Worm (Caenorhabditis elegans) whole organism, L1 larva: ENCODE results near the gene F55G1.1.
A peak's percentile ranks its signal among the peaks of the same experiment; 100 is the strongest.

Experiments
- C16A3.4 ChIP-seq: fragments of 150-350 bp; optimal IDR thresholded peaks from 2 replicates; lab custom pipeline; 2014; ENCODE audit warnings: missing biosample characterization, missing genetic modification characterization
- C34B4.2 ChIP-seq: sonication (generic microtip); optimal IDR thresholded peaks from 2 replicates; lab custom pipeline; 2017; ENCODE audit warnings: mild to moderate bottlenecking, missing genetic modification characterization, missing compliant biosample characterization
- Y116A8C.19 ChIP-seq: sonication (generic microtip); optimal IDR thresholded peaks from 2 replicates; lab custom pipeline; 2016; ENCODE audit warnings: missing compliant biosample characterization, missing genetic modification characterization, borderline replicate concordance
- aha-1 ChIP-seq: fragments of 150-350 bp; optimal IDR thresholded peaks from 2 replicates; lab custom pipeline; 2014; ENCODE audit warnings: missing biosample characterization, missing genetic modification characterization
- alr-1 ChIP-seq: fragments of 200-800 bp; sonication (Bioruptor generic); optimal IDR thresholded peaks from 2 replicates; lab custom pipeline; 2018; ENCODE audit warnings: borderline replicate concordance, mild to moderate bottlenecking, missing genetic modification characterization, missing compliant biosample characterization
- ama-1 ChIP-seq: fragments of 150-350 bp; optimal IDR thresholded peaks from 2 replicates; lab custom pipeline; 2014
- ceh-8 ChIP-seq: fragments of 200-800 bp; sonication (Bioruptor generic); optimal IDR thresholded peaks from 2 replicates; lab custom pipeline; 2018; ENCODE audit warnings: mild to moderate bottlenecking, missing genetic modification characterization, moderate library complexity, missing compliant biosample characterization
- ceh-82 ChIP-seq, 3 experiments: fragments of 150-350 bp in 1 of 3; sonication (generic microtip) in 2 of 3; optimal IDR thresholded peaks; 2 replicates each; lab custom pipeline; 2014 to 2017; ENCODE audit warnings: missing biosample characterization in 3 of 3, missing genetic modification characterization in 3 of 3
- ceh-90 ChIP-seq: sonication (generic microtip); optimal IDR thresholded peaks from 2 replicates; lab custom pipeline; 2016; ENCODE audit warnings: missing genetic modification characterization, missing compliant biosample characterization
- ces-1 ChIP-seq: fragments of 150-350 bp; optimal IDR thresholded peaks from 2 replicates; lab custom pipeline; 2014; ENCODE audit warnings: missing biosample characterization, missing genetic modification reagents, missing genetic modification characterization
- dpl-1 ChIP-seq, 3 experiments: fragments of 150-350 bp in 2 of 3; sonication (generic microtip) in 1 of 3; optimal IDR thresholded peaks; 2 replicates each; lab custom pipeline; 2014 to 2017; ENCODE audit warnings: missing biosample characterization in 3 of 3, missing genetic modification characterization in 3 of 3, missing genetic modification reagents in 3 of 3
- dsc-1 ChIP-seq: sonication (generic microtip); optimal IDR thresholded peaks from 2 replicates; lab custom pipeline; 2016; ENCODE audit warnings: mild to moderate bottlenecking, missing genetic modification characterization, missing compliant biosample characterization
- egl-27 ChIP-seq, 2 experiments: fragments of 150-350 bp in 1 of 2; sonication (generic microtip); optimal IDR thresholded peaks; 3 replicates each; lab custom pipeline; 2017 to 2018; ENCODE audit warnings: missing biosample characterization in 2 of 2, missing genetic modification characterization in 2 of 2, missing genetic modification reagents in 2 of 2
- elt-2 ChIP-seq: sonication (generic microtip); optimal IDR thresholded peaks from 2 replicates; lab custom pipeline; 2016; ENCODE audit warnings: missing genetic modification characterization, mild to moderate bottlenecking, inconsistent platforms, missing compliant biosample characterization, missing genetic modification reagents
- elt-3 ChIP-seq, 6 experiments: fragments of 150-350 bp in 1 of 6; sonication (generic microtip); optimal IDR thresholded peaks; 2 replicates each; lab custom pipeline; 2017 to 2018; ENCODE audit warnings: missing biosample characterization in 6 of 6, missing genetic modification characterization in 6 of 6, inconsistent platforms in 1 of 6
- ets-5 ChIP-seq: fragments of 200-800 bp; sonication (Bioruptor generic); IDR thresholded peaks from 2 replicates; pipeline ENCODE4 v1.3.6; 2022; ENCODE audit warnings: missing genetic modification characterization, missing compliant biosample characterization
- fkh-10 ChIP-seq: sonication (generic microtip); optimal IDR thresholded peaks from 2 replicates; lab custom pipeline; 2017; ENCODE audit warnings: missing biosample characterization, missing genetic modification reagents, missing genetic modification characterization
- fkh-4 ChIP-seq: sonication (generic microtip); optimal IDR thresholded peaks from 2 replicates; lab custom pipeline; 2016; ENCODE audit warnings: missing compliant biosample characterization, missing genetic modification characterization, borderline replicate concordance
- fkh-8 ChIP-seq: sonication (generic microtip); optimal IDR thresholded peaks from 2 replicates; lab custom pipeline; 2016; ENCODE audit warnings: mild to moderate bottlenecking, missing genetic modification characterization, missing compliant biosample characterization
- fos-1 ChIP-seq: fragments of 150-350 bp; optimal IDR thresholded peaks from 2 replicates; lab custom pipeline; 2014; ENCODE audit warnings: missing biosample characterization, missing genetic modification characterization
- grh-1 ChIP-seq: fragments of 200-800 bp; sonication (Bioruptor generic); IDR thresholded peaks from 2 replicates; pipeline ENCODE4 v1.3.6; 2022; ENCODE audit warnings: missing genetic modification reagents, missing genetic modification characterization, missing compliant biosample characterization
- hlh-17 ChIP-seq: fragments of 200-800 bp; sonication (Bioruptor generic); optimal IDR thresholded peaks from 2 replicates; lab custom pipeline; 2018; ENCODE audit warnings: missing genetic modification characterization, mild to moderate bottlenecking, missing compliant biosample characterization, moderate library complexity, borderline replicate concordance
- lin-13 ChIP-seq: fragments of 150-350 bp; optimal IDR thresholded peaks from 2 replicates; lab custom pipeline; 2014; ENCODE audit warnings: missing biosample characterization, missing genetic modification reagents, missing genetic modification characterization
- lin-14 ChIP-seq: fragments of 200-800 bp; sonication (Bioruptor generic); optimal IDR thresholded peaks from 2 replicates; lab custom pipeline; 2018; ENCODE audit warnings: mild to moderate bottlenecking, missing genetic modification characterization, moderate library complexity, missing compliant biosample characterization
- lin-35 ChIP-seq, 2 experiments: fragments of 150-350 bp; optimal IDR thresholded peaks; 2 replicates each; lab custom pipeline; 2014; ENCODE audit warnings: missing biosample characterization in 2 of 2, missing genetic modification characterization in 2 of 2, missing genetic modification reagents in 2 of 2
- lin-39 ChIP-seq: fragments of 150-350 bp; optimal IDR thresholded peaks from 2 replicates; lab custom pipeline; 2014; ENCODE audit warnings: missing biosample characterization, missing genetic modification reagents, missing genetic modification characterization
- lsy-2 ChIP-seq, 2 experiments: fragments of 150-350 bp; optimal IDR thresholded peaks; 2 replicates each; lab custom pipeline; 2014; ENCODE audit warnings: missing biosample characterization in 2 of 2, missing genetic modification characterization in 2 of 2
- mdl-1 ChIP-seq, 2 experiments: fragments of 150-350 bp; optimal IDR thresholded peaks; 2 replicates each; lab custom pipeline; 2014 to 2017; ENCODE audit warnings: missing biosample characterization in 2 of 2, missing genetic modification characterization in 2 of 2, inconsistent platforms in 1 of 2
- mef-2 ChIP-seq: fragments of 150-350 bp; optimal IDR thresholded peaks from 2 replicates; lab custom pipeline; 2014; ENCODE audit warnings: missing biosample characterization, missing genetic modification characterization
- nhr-12 ChIP-seq: sonication (generic microtip); optimal IDR thresholded peaks from 2 replicates; lab custom pipeline; 2017; ENCODE audit warnings: missing biosample characterization, missing genetic modification characterization
- nhr-19 ChIP-seq: fragments of 200-800 bp; sonication (Bioruptor generic); conservative IDR thresholded peaks from 2 replicates; pipeline ENCODE4 v1.3.6; 2022; ENCODE audit warnings: missing genetic modification characterization, missing compliant biosample characterization
- nhr-20 ChIP-seq: sonication (generic microtip); optimal IDR thresholded peaks from 2 replicates; lab custom pipeline; 2016; ENCODE audit warnings: mild to moderate bottlenecking, missing genetic modification characterization, missing compliant biosample characterization
- nhr-237 ChIP-seq: fragments of 150-350 bp; optimal IDR thresholded peaks from 2 replicates; lab custom pipeline; 2014; ENCODE audit warnings: missing biosample characterization, missing genetic modification characterization
- nhr-28 ChIP-seq: fragments of 150-350 bp; optimal IDR thresholded peaks from 2 replicates; lab custom pipeline; 2014; ENCODE audit warnings: missing biosample characterization, missing genetic modification characterization
- nhr-47 ChIP-seq: sonication (generic microtip); optimal IDR thresholded peaks from 2 replicates; lab custom pipeline; 2016; ENCODE audit warnings: mild to moderate bottlenecking, missing genetic modification characterization, moderate library complexity, missing compliant biosample characterization
- nhr-77 ChIP-seq: fragments of 150-350 bp; optimal IDR thresholded peaks from 2 replicates; lab custom pipeline; 2014; ENCODE audit warnings: missing biosample characterization, missing genetic modification characterization
- nhr-84 ChIP-seq: sonication (generic microtip); optimal IDR thresholded peaks from 2 replicates; lab custom pipeline; 2017; ENCODE audit warnings: missing biosample characterization, missing genetic modification characterization
- pax-3 ChIP-seq: fragments of 200-800 bp; sonication (Bioruptor generic); optimal IDR thresholded peaks from 2 replicates; lab custom pipeline; 2018; ENCODE audit warnings: mild to moderate bottlenecking, missing genetic modification characterization, moderate library complexity, missing compliant biosample characterization
- rnt-1 ChIP-seq: sonication (generic microtip); optimal IDR thresholded peaks from 2 replicates; lab custom pipeline; 2016; ENCODE audit warnings: mild to moderate bottlenecking, missing genetic modification characterization, moderate library complexity, missing compliant biosample characterization
- skn-1 ChIP-seq: fragments of 150-350 bp; optimal IDR thresholded peaks from 2 replicates; lab custom pipeline; 2014; ENCODE audit warnings: missing biosample characterization, missing genetic modification characterization
- snpc-4 ChIP-seq: fragments of 150-350 bp; optimal IDR thresholded peaks from 2 replicates; lab custom pipeline; 2014; ENCODE audit warnings: missing biosample characterization, missing genetic modification characterization
- sptf-1 ChIP-seq: fragments of 150-350 bp; optimal IDR thresholded peaks from 2 replicates; lab custom pipeline; 2014; ENCODE audit warnings: missing biosample characterization, missing genetic modification characterization
- swsn-7 ChIP-seq: sonication (generic microtip); optimal IDR thresholded peaks from 2 replicates; lab custom pipeline; 2016; ENCODE audit warnings: missing genetic modification characterization, missing compliant biosample characterization
- tlp-1 ChIP-seq: fragments of 150-350 bp; optimal IDR thresholded peaks from 2 replicates; lab custom pipeline; 2014; ENCODE audit warnings: missing biosample characterization, missing genetic modification characterization
- unc-130 ChIP-seq: fragments of 150-350 bp; optimal IDR thresholded peaks from 2 replicates; lab custom pipeline; 2017; ENCODE audit warnings: missing biosample characterization, missing genetic modification characterization, inconsistent platforms
- unc-30 ChIP-seq: sonication (generic microtip); optimal IDR thresholded peaks from 2 replicates; lab custom pipeline; 2017; ENCODE audit warnings: missing biosample characterization, missing genetic modification characterization
- unc-62 ChIP-seq: fragments of 150-350 bp; optimal IDR thresholded peaks from 2 replicates; lab custom pipeline; 2014; ENCODE audit warnings: missing biosample characterization, missing genetic modification reagents, missing genetic modification characterization
- unc-86 ChIP-seq: sonication (generic microtip); optimal IDR thresholded peaks from 2 replicates; lab custom pipeline; 2016; ENCODE audit warnings: missing genetic modification characterization, missing compliant biosample characterization
- unc-98 ChIP-seq: fragments of 200-800 bp; sonication (Bioruptor generic); IDR thresholded peaks from 2 replicates; pipeline ENCODE4 v1.3.6; 2022; ENCODE audit warnings: missing genetic modification characterization, missing compliant biosample characterization
- zag-1 ChIP-seq: fragments of 150-350 bp; optimal IDR thresholded peaks from 2 replicates; lab custom pipeline; 2014; ENCODE audit warnings: missing biosample characterization, missing genetic modification characterization
- ztf-4 ChIP-seq: fragments of 150-350 bp; optimal IDR thresholded peaks from 2 replicates; lab custom pipeline; 2014; ENCODE audit warnings: missing biosample characterization, missing genetic modification characterization

The F55G1.1 gene

ce11 chrIV:7507841-7508509 lies 16.4 kb downstream of the F55G1.1 start, which contains the start of the genes vdac-1 and R05G6.5 (continued):
- TF ChIP-seq ets-5 (GFP tag; lab: Robert Waterston, UW) (no peak), nhr-20 (peak; percentile 92), hlh-17 (GFP tag; lab: Kevin White, UChicago) (no peak), fos-1 (tag; lab: Kevin White, UChicago) (peak; percentile 63), unc-62 (GFP tag; lab: Kevin White, UChicago) (no peak), unc-86 (tag; lab: Kevin White, UChicago) (peak; percentile 56), sptf-1 (tag; lab: Kevin White, UChicago) (no peak), zag-1 (no peak), egl-27 (tag; optimal IDR thresholded peaks at IDR 0.05; lab: Kevin White, UChicago) (peak in 1 of 2 experiments; percentile 33), fkh-10 (GFP tag; lab: Kevin White, UChicago) (peak; percentile 28), ceh-90 (tag; lab: Kevin White, UChicago) (no peak), alr-1 (tag; lab: Kevin White, UChicago) (no peak), lin-39 (tag; lab: Kevin White, UChicago) (no peak), ama-1 (lab: Kevin White, UChicago) (no peak), nhr-237 (tag; lab: Kevin White, UChicago) (peak; percentile 73), tlp-1 (no peak), pax-3 (tag; lab: Kevin White, UChicago) (peak; percentile 47), fkh-4 (tag; lab: Kevin White, UChicago) (no peak), swsn-7 (tag; lab: Kevin White, UChicago) (peak; percentile 82), lin-35 (GFP tag; optimal IDR thresholded peaks at IDR 0.05; lab: Kevin White, UChicago) (peak; percentile 94 to 97), fkh-8 (peak; percentile 81), unc-98 (GFP tag; lab: Robert Waterston, UW) (no peak), nhr-47 (tag; lab: Kevin White, UChicago) (peak; percentile 83), snpc-4 (tag; lab: Kevin White, UChicago) (peak; percentile 11), C16A3.4 (tag; lab: Kevin White, UChicago) (peak; percentile 90), unc-30 (tag; lab: Kevin White, UChicago) (no peak), elt-2 (tag; lab: Kevin White, UChicago) (peak; percentile 73), Y116A8C.19 (tag; lab: Kevin White, UChicago) (no peak), grh-1 (GFP tag; lab: Robert Waterston, UW) (peak; percentile 77), lin-13 (peak; percentile 82), mef-2 (tag; lab: Kevin White, UChicago) (peak; percentile 30), ztf-4 (peak; percentile 55), dsc-1 (tag; lab: Kevin White, UChicago) (peak; percentile 57)

- TF ChIP-seq skn-1 = no peak
- TF ChIP-seq ces-1 (GFP tag; lab: Kevin White, UChicago) = no peak
- no peak for TF ChIP-seq C34B4.2 (tag; lab: Kevin White, UChicago)
- TF ChIP-seq nhr-77 (tag; lab: Kevin White, UChicago) = no peak
- TF ChIP-seq lsy-2 (tag; optimal IDR thresholded peaks at IDR 0.05; lab: Kevin White, UChicago) = peak; percentile 51 to 87
- TF ChIP-seq unc-130 (tag; lab: Kevin White, UChicago) = no peak
- no peak for TF ChIP-seq nhr-84 (tag; lab: Kevin White, UChicago)
- TF ChIP-seq fos-1 (tag; lab: Kevin White, UChicago) = no peak
- no peak for TF ChIP-seq mdl-1 (tag; optimal IDR thresholded peaks at IDR 0.05; lab: Kevin White, UChicago)
- no peak for TF ChIP-seq pax-3 (tag; lab: Kevin White, UChicago)
- TF ChIP-seq elt-3 (tag; optimal IDR thresholded peaks at IDR 0.05; lab: Kevin White, UChicago) = no peak
- no peak for TF ChIP-seq ceh-82 (tag; optimal IDR thresholded peaks at IDR 0.05; lab: Kevin White, UChicago)
- no peak for TF ChIP-seq rnt-1 (tag; lab: Kevin White, UChicago)
- no peak for TF ChIP-seq lin-14 (GFP tag; lab: Kevin White, UChicago)
- TF ChIP-seq egl-27 (tag; optimal IDR thresholded peaks at IDR 0.05; lab: Kevin White, UChicago) = no peak
- TF ChIP-seq nhr-12 = no peak
- TF ChIP-seq unc-30 (tag; lab: Kevin White, UChicago) = no peak
- TF ChIP-seq nhr-19 (GFP tag; lab: Robert Waterston, UW) = no peak
- TF ChIP-seq dpl-1 (GFP tag; optimal IDR thresholded peaks at IDR 0.05; lab: Kevin White, UChicago) = peak; percentile 18 to 51 (median 42)
- no peak for TF ChIP-seq aha-1 (tag; lab: Kevin White, UChicago)
- no peak for TF ChIP-seq ceh-8
- no peak for TF ChIP-seq sptf-1 (tag; lab: Kevin White, UChicago)
- no peak for TF ChIP-seq zag-1
- TF ChIP-seq nhr-28 (tag; lab: Kevin White, UChicago) = no peak
Observed at ce11 chrIV:7508850-7509249, 17.3 kb downstream of the F55G1.1 start.
